Worm (Caenorhabditis elegans): ENCODE data around the gene T23F2.4.

T23F2.4 gene

ce11 chrX:5507926-5508325, 7.0 kb downstream of the T23F2.4 start:
- TF ChIP-seq snu-23 (GFP tag; optimal IDR thresholded peaks at IDR 0.05), result no peak
- TF ChIP-seq tbx-2 (tag; optimal IDR thresholded peaks at IDR 0.05), result no peak
- TF ChIP-seq ztf-11 (tag; optimal IDR thresholded peaks at IDR 0.05), result no peak
- no peak for TF ChIP-seq fos-1 (tag; optimal IDR thresholded peaks at IDR 0.05)
- TF ChIP-seq zip-4 (GFP tag; optimal IDR thresholded peaks at IDR 0.05), result no peak
- no peak for TF ChIP-seq nhr-76 (tag; optimal IDR thresholded peaks at IDR 0.05)
- TF ChIP-seq lin-35 (GFP tag; optimal IDR thresholded peaks at IDR 0.05), result no peak
- no peak for TF ChIP-seq ets-5 (GFP tag; IDR thresholded peaks at IDR 0.05)
- no peak for TF ChIP-seq mdl-1 (tag; optimal IDR thresholded peaks at IDR 0.05)
- TF ChIP-seq sup-37 (GFP tag; optimal IDR thresholded peaks at IDR 0.05), result no peak
- no peak for TF ChIP-seq unc-130 (tag; optimal IDR thresholded peaks at IDR 0.05)

- TF ChIP-seq sox-4 (tag; optimal IDR thresholded peaks at IDR 0.05) (no peak), ceh-63 (GFP tag; optimal IDR thresholded peaks at IDR 0.05) (no peak), tlp-1 (tag; optimal IDR thresholded peaks at IDR 0.05) (no peak), snu-23 (GFP tag; optimal IDR thresholded peaks at IDR 0.05) (peak; percentile 18), lin-14 (GFP tag; optimal IDR thresholded peaks at IDR 0.05) (peak; percentile 46), vab-15 (tag; optimal IDR thresholded peaks at IDR 0.05) (no peak), efl-1 (optimal IDR thresholded peaks at IDR 0.05) (no peak), efl-1 (GFP tag; optimal IDR thresholded peaks at IDR 0.05 in 1 of 2) (no peak), ceh-90 (tag; optimal IDR thresholded peaks at IDR 0.05) (no peak), fkh-4 (tag; optimal IDR thresholded peaks at IDR 0.05; ENCODE audit: borderline replicate concordance) (peak; percentile 36), rnt-1 (tag; optimal IDR thresholded peaks at IDR 0.05) (peak; percentile 34), hpl-2 (GFP tag; optimal IDR thresholded peaks at IDR 0.05) (no peak), nhr-71 (tag; optimal IDR thresholded peaks at IDR 0.05) (peak; percentile 33), pag-3 (tag; optimal IDR thresholded peaks at IDR 0.05; ENCODE audit: borderline replicate concordance, insufficient read depth) (no peak), dsc-1 (tag; optimal IDR thresholded peaks at IDR 0.05) (peak; percentile 92), lsy-2 (tag; optimal IDR thresholded peaks at IDR 0.05) (no peak), swsn-7 (tag; optimal IDR thresholded peaks at IDR 0.05) (no peak), mdl-1 (tag; optimal IDR thresholded peaks at IDR 0.05) (peak in 1 of 2 experiments; percentile 26), lin-35 (GFP tag; optimal IDR thresholded peaks at IDR 0.05) (no peak), nhr-90 (tag; optimal IDR thresholded peaks at IDR 0.05; ENCODE audit: poor library complexity) (no peak), aha-1 (tag; optimal IDR thresholded peaks at IDR 0.05) (no peak), egl-27 (tag; optimal IDR thresholded peaks at IDR 0.05) (no peak), xbp-1 (tag; optimal IDR thresholded peaks at IDR 0.05) (no peak)
These were observed 8.4 kb downstream of the T23F2.4 start for ce11 chrX:5506432-5506977.

ce11 chrX:5505148-5505547, 9.7 kb downstream of the T23F2.4 start, which contains the start of gene T23F2.2:
Gene T23F2.2 (minus strand): TSS chrX:5505248.
- TF ChIP-seq lin-14 (GFP tag; optimal IDR thresholded peaks at IDR 0.05) (peak; percentile 26), snpc-4 (tag; optimal IDR thresholded peaks at IDR 0.05) (no peak)

- no peak for TF ChIP-seq ces-1 (GFP tag; optimal IDR thresholded peaks at IDR 0.05)
- peak; percentile 4 for TF ChIP-seq blmp-1 (tag; optimal IDR thresholded peaks at IDR 0.05)
These were observed 22.0 kb downstream of the T23F2.4 start, which contains the start of the genes bus-8A and bus-8B for ce11 chrX:5492820-5493382. Gene bus-8A (plus strand): TSS chrX:5492915. Gene bus-8B (plus strand): TSS chrX:5493332.

ce11 chrX:5489538-5489937, 25.3 kb downstream of the T23F2.4 start, which contains the start of gene F55D1.1:
Gene F55D1.1 (plus strand): TSS chrX:5489838.
- no peak for TF ChIP-seq nhr-11 (tag; optimal IDR thresholded peaks at IDR 0.05)
- TF ChIP-seq snpc-4 (tag; optimal IDR thresholded peaks at IDR 0.05), result no peak
- TF ChIP-seq hpl-2 (GFP tag; optimal IDR thresholded peaks at IDR 0.05), result no peak
- TF ChIP-seq nhr-90 (tag; optimal IDR thresholded peaks at IDR 0.05; ENCODE audit: poor library complexity), result no peak
- TF ChIP-seq efl-3 (GFP tag; optimal IDR thresholded peaks at IDR 0.05), result no peak
- no peak for TF ChIP-seq nhr-77 (tag; optimal IDR thresholded peaks at IDR 0.05)
- no peak for TF ChIP-seq hlh-17 (GFP tag; optimal IDR thresholded peaks at IDR 0.05; ENCODE audit: borderline replicate concordance)
- no peak for TF ChIP-seq ceh-90 (tag; optimal IDR thresholded peaks at IDR 0.05)
- no peak for TF ChIP-seq tlp-1 (tag; optimal IDR thresholded peaks at IDR 0.05)
- TF ChIP-seq F16B12.6 (tag; optimal IDR thresholded peaks at IDR 0.05), result no peak
- no peak for TF ChIP-seq zip-4 (GFP tag; optimal IDR thresholded peaks at IDR 0.05)
- TF ChIP-seq fkh-4 (tag; optimal IDR thresholded peaks at IDR 0.05; ENCODE audit: borderline replicate concordance), result no peak

Measured in whole organism, L1 larva.